Worm (Caenorhabditis elegans) whole organism, early embryonic: Measurements from ENCODE around the gene W04B5.6.
"Not testable (repeated sequence)": the region's sequence is repeated elsewhere in the genome, so short reads cannot be mapped to it uniquely, and the experiment has no call there.

Experiments
- B0310.2 ChIP-seq: sonication (generic microtip); optimal IDR thresholded peaks from 2 replicates; lab custom pipeline; 2016; ENCODE audit warnings: mild to moderate bottlenecking, missing genetic modification characterization, missing compliant biosample characterization
- F13C5.2 ChIP-seq: sonication (generic microtip); optimal IDR thresholded peaks from 2 replicates; lab custom pipeline; 2017; ENCODE audit warnings: mild to moderate bottlenecking, missing genetic modification characterization, inconsistent platforms, missing compliant biosample characterization
- aly-1 ChIP-seq: sonication (generic microtip); optimal IDR thresholded peaks from 2 replicates; lab custom pipeline; 2016; ENCODE audit warnings: missing genetic modification characterization, missing compliant biosample characterization
- ama-1 ChIP-seq: fragments of 150-350 bp; optimal IDR thresholded peaks from 2 replicates; lab custom pipeline; 2014
- ceh-13 ChIP-seq: fragments of 200-800 bp; sonication (Bioruptor generic); optimal IDR thresholded peaks from 2 replicates; lab custom pipeline; 2018; ENCODE audit warnings: mild to moderate bottlenecking, missing genetic modification characterization, missing compliant biosample characterization
- ceh-36 ChIP-seq: sonication (generic microtip); optimal IDR thresholded peaks from 2 replicates; lab custom pipeline; 2016; ENCODE audit warnings: missing genetic modification characterization, inconsistent platforms, missing compliant biosample characterization
- ets-7 ChIP-seq: sonication (generic microtip); optimal IDR thresholded peaks from 2 replicates; lab custom pipeline; 2016; ENCODE audit warnings: missing genotype, missing genetic modification characterization, missing compliant biosample characterization
- flt-1 ChIP-seq: fragments of 200-800 bp; sonication (Bioruptor generic); IDR thresholded peaks from 2 replicates; pipeline ENCODE4 v1.3.6; 2022; ENCODE audit warnings: missing genetic modification characterization, missing compliant biosample characterization
- hmbx-1 ChIP-seq: sonication (generic microtip); optimal IDR thresholded peaks from 2 replicates; lab custom pipeline; 2016; ENCODE audit warnings: mild to moderate bottlenecking, missing genetic modification characterization, missing compliant biosample characterization
- hmg-4 ChIP-seq: fragments of 200-800 bp; sonication (Bioruptor generic); optimal IDR thresholded peaks from 2 replicates; lab custom pipeline; 2018; ENCODE audit warnings: mild to moderate bottlenecking, missing genetic modification characterization, missing compliant biosample characterization
- hnd-1 ChIP-seq: sonication (generic microtip); optimal IDR thresholded peaks from 2 replicates; lab custom pipeline; 2016; ENCODE audit warnings: missing genetic modification characterization, missing compliant biosample characterization
- pes-1 ChIP-seq: fragments of 200-800 bp; sonication (Bioruptor generic); IDR thresholded peaks from 2 replicates; pipeline ENCODE4 v1.3.6; 2022; ENCODE audit warnings: missing genetic modification reagents, missing genetic modification characterization, missing compliant biosample characterization
- scrt-1 ChIP-seq: fragments of 200-800 bp; sonication (Bioruptor generic); IDR thresholded peaks from 2 replicates; pipeline ENCODE4 v1.3.6; 2022; ENCODE audit warnings: missing genetic modification characterization, missing compliant biosample characterization
- sea-1 ChIP-seq: fragments of 200-800 bp; sonication (Bioruptor generic); conservative IDR thresholded peaks from 2 replicates; pipeline ENCODE4 v1.3.6; 2022; ENCODE audit warnings: missing genetic modification characterization, missing compliant biosample characterization
- tbx-11 ChIP-seq: fragments of 200-800 bp; sonication (Bioruptor generic); IDR thresholded peaks from 2 replicates; pipeline ENCODE4 v1.3.6; 2022; ENCODE audit warnings: missing genetic modification characterization, missing compliant biosample characterization
- tbx-37 ChIP-seq: fragments of 200-800 bp; sonication (Bioruptor generic); conservative IDR thresholded peaks from 2 replicates; pipeline ENCODE4 v1.3.6; 2022; ENCODE audit warnings: missing genetic modification reagents, missing genetic modification characterization, missing compliant biosample characterization
- tra-4 ChIP-seq: sonication (generic microtip); optimal IDR thresholded peaks from 2 replicates; lab custom pipeline; 2017; ENCODE audit warnings: missing genetic modification characterization, missing compliant biosample characterization

W04B5.6 gene

ce11 chrIII:2435373-2435772 lies at the start of gene W04B5.6:
Gene W04B5.6 (minus strand): TSS chrIII:2435473.
- TF ChIP-seq scrt-1 (GFP tag; lab: Robert Waterston, UW); tra-4; ama-1 (lab: Kevin White, UChicago): not testable (repeated sequence)

- TF ChIP-seq pes-1 (GFP tag; lab: Robert Waterston, UW) (no peak), flt-1 (GFP tag; lab: Robert Waterston, UW) (no peak), aly-1 (tag; lab: Kevin White, UChicago) (no peak), ama-1 (lab: Kevin White, UChicago) (no peak), ets-7 (tag; lab: Kevin White, UChicago) (no peak), ceh-13 (GFP tag; lab: Kevin White, UChicago) (no peak), sea-1 (GFP tag; lab: Robert Waterston, UW) (no peak), tra-4 (no peak), hmbx-1 (tag; lab: Kevin White, UChicago) (no peak)
Observed at ce11 chrIII:2482754-2483153, 47.5 kb upstream of the W04B5.6 start.

ce11 chrIII:2482171-2482570 lies 46.9 kb upstream of the W04B5.6 start:
- TF ChIP-seq ceh-36 (tag; lab: Kevin White, UChicago) (no peak), flt-1 (GFP tag; lab: Robert Waterston, UW) (no peak), hnd-1 (tag; lab: Kevin White, UChicago) (no peak), hmg-4 (GFP tag; lab: Kevin White, UChicago) (no peak), F13C5.2 (tag; lab: Kevin White, UChicago) (no peak), scrt-1 (GFP tag; lab: Robert Waterston, UW) (no peak), sea-1 (GFP tag; lab: Robert Waterston, UW) (no peak), ceh-13 (GFP tag; lab: Kevin White, UChicago) (no peak), pes-1 (GFP tag; lab: Robert Waterston, UW) (no peak), ama-1 (lab: Kevin White, UChicago) (no peak), B0310.2 (no peak), hmbx-1 (tag; lab: Kevin White, UChicago) (no peak), tbx-37 (GFP tag; lab: Robert Waterston, UW) (no peak), tbx-11 (GFP tag; lab: Robert Waterston, UW) (no peak), tra-4 (no peak)

DNA sequence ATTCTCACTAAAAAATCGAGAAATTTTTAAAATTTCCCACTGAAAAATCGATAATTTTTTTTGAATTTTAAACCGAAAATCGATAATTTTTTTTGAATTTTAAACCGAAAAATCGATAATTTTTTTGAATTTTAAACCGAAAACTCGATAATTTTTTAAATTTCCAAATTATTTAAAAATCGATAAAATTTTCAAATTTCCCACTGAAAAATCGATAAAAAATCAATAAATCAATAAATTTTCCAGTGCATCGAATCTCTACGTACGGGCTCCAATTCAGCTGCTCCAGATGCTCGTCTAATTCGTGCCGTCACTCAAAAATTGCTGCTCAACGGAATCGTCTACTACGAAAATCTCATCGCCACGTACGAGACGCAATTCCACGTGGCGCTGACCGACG lies 43.3 kb upstream of the W04B5.6 start:
- TF ChIP-seq scrt-1 (GFP tag; lab: Robert Waterston, UW) (no peak), tbx-37 (GFP tag; lab: Robert Waterston, UW) (no peak)

ce11 chrIII:2477303-2477702 lies 42.0 kb upstream of the W04B5.6 start:
- TF ChIP-seq tbx-11 (GFP tag; lab: Robert Waterston, UW) (no peak), flt-1 (GFP tag; lab: Robert Waterston, UW) (no peak), pes-1 (GFP tag; lab: Robert Waterston, UW) (no peak), ceh-13 (GFP tag; lab: Kevin White, UChicago) (no peak), ets-7 (tag; lab: Kevin White, UChicago) (no peak), tbx-37 (GFP tag; lab: Robert Waterston, UW) (no peak), ceh-36 (tag; lab: Kevin White, UChicago) (no peak), ama-1 (lab: Kevin White, UChicago) (no peak), hmg-4 (GFP tag; lab: Kevin White, UChicago) (no peak), aly-1 (tag; lab: Kevin White, UChicago) (no peak), F13C5.2 (tag; lab: Kevin White, UChicago) (no peak), B0310.2 (no peak), sea-1 (GFP tag; lab: Robert Waterston, UW) (no peak), tra-4 (no peak), scrt-1 (GFP tag; lab: Robert Waterston, UW) (no peak)

- TF ChIP-seq flt-1 (GFP tag; lab: Robert Waterston, UW) (no peak), tbx-37 (GFP tag; lab: Robert Waterston, UW) (no peak), tra-4 (no peak), F13C5.2 (tag; lab: Kevin White, UChicago) (no peak), ceh-36 (tag; lab: Kevin White, UChicago) (no peak), hnd-1 (tag; lab: Kevin White, UChicago) (no peak), B0310.2 (no peak), sea-1 (GFP tag; lab: Robert Waterston, UW) (no peak), ets-7 (tag; lab: Kevin White, UChicago) (no peak), pes-1 (GFP tag; lab: Robert Waterston, UW) (no peak), scrt-1 (GFP tag; lab: Robert Waterston, UW) (no peak)
Observed at ce11 chrIII:2474781-2475180, 39.5 kb upstream of the W04B5.6 start.

ce11 chrIII:2473554-2473953 lies 38.3 kb upstream of the W04B5.6 start, which contains the start of gene smg-6:
Gene smg-6 (plus strand): TSS chrIII:2473854.
- TF ChIP-seq tbx-37 (GFP tag; lab: Robert Waterston, UW) (no peak), scrt-1 (GFP tag; lab: Robert Waterston, UW) (no peak), hmg-4 (GFP tag; lab: Kevin White, UChicago) (no peak), flt-1 (GFP tag; lab: Robert Waterston, UW) (no peak), hmbx-1 (tag; lab: Kevin White, UChicago) (no peak), ceh-36 (tag; lab: Kevin White, UChicago) (no peak), ama-1 (lab: Kevin White, UChicago) (no peak), B0310.2 (no peak), tra-4 (no peak), aly-1 (tag; lab: Kevin White, UChicago) (no peak), tbx-11 (GFP tag; lab: Robert Waterston, UW) (no peak), F13C5.2 (tag; lab: Kevin White, UChicago) (no peak), ceh-13 (GFP tag; lab: Kevin White, UChicago) (no peak), hnd-1 (tag; lab: Kevin White, UChicago) (no peak), sea-1 (GFP tag; lab: Robert Waterston, UW) (no peak)
